Worm (Caenorhabditis elegans) whole organism, young adult: ENCODE data around the gene dhs-15.

Experiments used
- B0019.2 ChIP-seq: fragments of 200-800 bp; sonication (Bioruptor generic); conservative IDR thresholded peaks from 2 replicates; pipeline ENCODE4 v1.3.6; 2022; ENCODE audit warnings: missing genetic modification reagents, missing genetic modification characterization, missing compliant biosample characterization
- B0035.1 ChIP-seq: sonication (generic microtip); optimal IDR thresholded peaks from 2 replicates; lab custom pipeline; 2016; ENCODE audit warnings: missing genetic modification characterization, mild to moderate bottlenecking, missing compliant biosample characterization, missing genotype, missing genetic modification reagents
- F22D6.2 ChIP-seq: sonication (generic microtip); optimal IDR thresholded peaks from 2 replicates; lab custom pipeline; 2016; ENCODE audit warnings: mild to moderate bottlenecking, missing genetic modification characterization, missing compliant biosample characterization
- F37B4.10 ChIP-seq: fragments of 200-800 bp; sonication (Bioruptor generic); IDR thresholded peaks from 2 replicates; pipeline ENCODE4 v1.3.6; 2022; ENCODE audit warnings: missing genetic modification characterization, missing compliant biosample characterization
- F49E8.2 ChIP-seq: sonication (generic microtip); optimal IDR thresholded peaks from 3 replicates; lab custom pipeline; 2017; ENCODE audit warnings: missing genetic modification characterization, mild to moderate bottlenecking, missing compliant biosample characterization, antibody characterized with exemption, moderate library complexity; ENCODE audit not compliant: insufficient read depth
- F55B11.4 ChIP-seq: sonication (generic microtip); optimal IDR thresholded peaks from 2 replicates; lab custom pipeline; 2016; ENCODE audit warnings: missing compliant biosample characterization, missing genetic modification characterization, borderline replicate concordance; ENCODE audit not compliant: insufficient read depth
- F57A8.1 ChIP-seq: fragments of 200-800 bp; sonication (Bioruptor generic); optimal IDR thresholded peaks from 2 replicates; lab custom pipeline; 2018; ENCODE audit warnings: mild to moderate bottlenecking, missing genetic modification characterization, moderate library complexity, missing compliant biosample characterization
- K11D2.4 ChIP-seq: fragments of 200-800 bp; sonication (Bioruptor generic); IDR thresholded peaks from 2 replicates; pipeline ENCODE4 v1.3.6; 2022; ENCODE audit warnings: missing genetic modification reagents, missing genetic modification characterization, missing compliant biosample characterization
- T07F8.4 ChIP-seq: sonication (generic microtip); optimal IDR thresholded peaks from 2 replicates; lab custom pipeline; 2016; ENCODE audit warnings: mild to moderate bottlenecking, missing genetic modification characterization, moderate library complexity, missing compliant biosample characterization
- T26A5.8 ChIP-seq: sonication (generic microtip); optimal IDR thresholded peaks from 2 replicates; lab custom pipeline; 2016; ENCODE audit warnings: missing genetic modification characterization, missing compliant biosample characterization
- Y53G8AR.9 ChIP-seq: fragments of 200-800 bp; sonication (Bioruptor generic); conservative IDR thresholded peaks from 2 replicates; pipeline ENCODE4 v1.3.6; 2022; ENCODE audit warnings: missing genetic modification reagents, missing genetic modification characterization, missing compliant biosample characterization
- Y67H2A.10 ChIP-seq: fragments of 200-800 bp; sonication (Bioruptor generic); conservative IDR thresholded peaks from 2 replicates; pipeline ENCODE4 v1.3.6; 2022; ENCODE audit warnings: missing genetic modification reagents, missing genetic modification characterization, missing compliant biosample characterization
- Y79H2A.3 ChIP-seq: fragments of 200-800 bp; sonication (Bioruptor generic); conservative IDR thresholded peaks from 2 replicates; pipeline ENCODE4 v1.3.6; 2022; ENCODE audit warnings: missing genetic modification reagents, missing genetic modification characterization, missing compliant biosample characterization
- ZK185.1 ChIP-seq: sonication (generic microtip); optimal IDR thresholded peaks from 2 replicates; lab custom pipeline; 2016; ENCODE audit warnings: mild to moderate bottlenecking, missing genetic modification characterization, missing compliant biosample characterization; ENCODE audit not compliant: poor library complexity, severe bottlenecking
- ama-1 ChIP-seq, 3 experiments: fragments of 150-350 bp in 1 of 3; sonication (generic microtip) in 2 of 3; optimal IDR thresholded peaks; 2 replicates each; lab custom pipeline; 2014 to 2018; ENCODE audit warnings: missing biosample characterization in 2 of 3, missing genetic modification characterization in 2 of 3, missing genetic modification reagents in 2 of 3
- aptf-3 ChIP-seq: fragments of 200-800 bp; sonication (Bioruptor generic); IDR thresholded peaks from 2 replicates; pipeline ENCODE4 v1.3.6; 2022; ENCODE audit warnings: missing genetic modification characterization, missing compliant biosample characterization
- athp-1 ChIP-seq: sonication (generic microtip); optimal IDR thresholded peaks from 2 replicates; lab custom pipeline; 2017; ENCODE audit warnings: mild to moderate bottlenecking, missing genetic modification characterization, missing compliant biosample characterization
- attf-6 ChIP-seq: fragments of 200-800 bp; sonication (Bioruptor generic); IDR thresholded peaks from 2 replicates; pipeline ENCODE4 v1.3.6; 2022; ENCODE audit warnings: missing genetic modification reagents, missing genetic modification characterization, missing compliant biosample characterization
- bed-1 ChIP-seq: fragments of 200-800 bp; sonication (Bioruptor generic); IDR thresholded peaks from 2 replicates; pipeline ENCODE4 v1.3.6; 2022; ENCODE audit warnings: missing genetic modification reagents, missing genetic modification characterization, missing compliant biosample characterization
- cebp-2 ChIP-seq: fragments of 200-800 bp; sonication (Bioruptor generic); IDR thresholded peaks from 2 replicates; pipeline ENCODE4 v1.3.6; 2022; ENCODE audit warnings: missing genetic modification characterization, missing compliant biosample characterization
- ceh-58 ChIP-seq: fragments of 200-800 bp; sonication (Bioruptor generic); IDR thresholded peaks from 2 replicates; pipeline ENCODE4 v1.3.6; 2022; ENCODE audit warnings: missing genetic modification characterization, missing compliant biosample characterization
- chd-7 ChIP-seq: sonication (generic microtip); optimal IDR thresholded peaks from 2 replicates; lab custom pipeline; 2016; ENCODE audit warnings: mild to moderate bottlenecking, missing genetic modification characterization, moderate library complexity, missing compliant biosample characterization
- dox-1 ChIP-seq: fragments of 200-800 bp; sonication (Bioruptor generic); IDR thresholded peaks from 2 replicates; pipeline ENCODE4 v1.3.6; 2022; ENCODE audit warnings: missing genetic modification reagents, missing genetic modification characterization, missing compliant biosample characterization
- dpff-1 ChIP-seq: sonication (generic microtip); optimal IDR thresholded peaks from 2 replicates; lab custom pipeline; 2017; ENCODE audit warnings: mild to moderate bottlenecking, missing genetic modification characterization, missing compliant biosample characterization
- egl-44 ChIP-seq: fragments of 200-800 bp; sonication (Bioruptor generic); IDR thresholded peaks from 2 replicates; pipeline ENCODE4 v1.3.6; 2022; ENCODE audit warnings: missing genetic modification reagents, missing genetic modification characterization, missing compliant biosample characterization
- gei-17 ChIP-seq: fragments of 200-800 bp; sonication (Bioruptor generic); optimal IDR thresholded peaks from 2 replicates; lab custom pipeline; 2018; ENCODE audit warnings: mild to moderate bottlenecking, missing genetic modification characterization, missing compliant biosample characterization
- let-526 ChIP-seq: fragments of 200-800 bp; sonication (Bioruptor generic); IDR thresholded peaks from 2 replicates; pipeline ENCODE4 v1.3.6; 2022; ENCODE audit warnings: missing genetic modification reagents, missing genetic modification characterization, missing compliant biosample characterization
- let-607 ChIP-seq, 2 experiments: fragments of 200-800 bp in 1 of 2; sonication (Bioruptor generic) in 1 of 2; sonication (generic microtip) in 1 of 2; optimal IDR thresholded peaks; 2 replicates each; lab custom pipeline; 2016 to 2018; ENCODE audit warnings: mild to moderate bottlenecking in 2 of 2, missing compliant biosample characterization in 2 of 2, missing genetic modification characterization in 2 of 2, moderate library complexity in 2 of 2, missing genotype in 1 of 2
- lin-40 ChIP-seq: sonication (generic microtip); optimal IDR thresholded peaks from 2 replicates; lab custom pipeline; 2016; ENCODE audit warnings: missing genetic modification characterization, mild to moderate bottlenecking, missing compliant biosample characterization, missing genotype, missing genetic modification reagents
- madf-6 ChIP-seq: fragments of 200-800 bp; sonication (Bioruptor generic); IDR thresholded peaks from 2 replicates; pipeline ENCODE4 v1.3.6; 2022; ENCODE audit warnings: missing genetic modification reagents, missing genetic modification characterization, missing compliant biosample characterization
- mcd-1 ChIP-seq: fragments of 200-800 bp; sonication (Bioruptor generic); IDR thresholded peaks from 2 replicates; pipeline ENCODE4 v1.3.6; 2022; ENCODE audit warnings: missing genetic modification reagents, missing genetic modification characterization, missing compliant biosample characterization
- mel-28 ChIP-seq: sonication (generic microtip); optimal IDR thresholded peaks from 2 replicates; lab custom pipeline; 2016; ENCODE audit warnings: borderline replicate concordance, mild to moderate bottlenecking, missing genetic modification characterization, missing compliant biosample characterization
- mes-4 ChIP-seq: sonication (generic microtip); optimal IDR thresholded peaks from 2 replicates; lab custom pipeline; 2016; ENCODE audit warnings: missing genotype, missing genetic modification characterization, missing compliant biosample characterization
- nfyb-1 ChIP-seq: fragments of 200-800 bp; sonication (Bioruptor generic); IDR thresholded peaks from 2 replicates; pipeline ENCODE4 v1.3.6; 2022; ENCODE audit warnings: missing genetic modification reagents, missing genetic modification characterization, missing compliant biosample characterization
- nhr-80 ChIP-seq: sonication (generic microtip); optimal IDR thresholded peaks from 2 replicates; lab custom pipeline; 2016; ENCODE audit warnings: missing genetic modification characterization, missing compliant biosample characterization
- pbrm-1 ChIP-seq: fragments of 200-800 bp; sonication (Bioruptor generic); IDR thresholded peaks from 2 replicates; pipeline ENCODE4 v1.3.6; 2022; ENCODE audit warnings: missing genetic modification reagents, missing genetic modification characterization, missing compliant biosample characterization
- rcor-1 ChIP-seq: fragments of 200-800 bp; sonication (Bioruptor generic); IDR thresholded peaks from 2 replicates; pipeline ENCODE4 v1.3.6; 2022; ENCODE audit warnings: missing genetic modification reagents, missing genetic modification characterization, missing compliant biosample characterization
- sea-2 ChIP-seq: fragments of 200-800 bp; sonication (Bioruptor generic); IDR thresholded peaks from 2 replicates; pipeline ENCODE4 v1.3.6; 2022; ENCODE audit warnings: missing genetic modification characterization, missing compliant biosample characterization
- snpc-1.3 ChIP-seq: sonication (generic microtip); optimal IDR thresholded peaks from 2 replicates; lab custom pipeline; 2017; ENCODE audit warnings: missing genetic modification characterization, mild to moderate bottlenecking, missing compliant biosample characterization, antibody characterized with exemption, moderate library complexity, missing genotype, missing genetic modification reagents; ENCODE audit not compliant: insufficient read depth
- snpc-4 ChIP-seq, 5 experiments: fragments of 150-350 bp in 1 of 5; sonication (generic microtip) in 4 of 5; optimal IDR thresholded peaks; 2 replicates each; lab custom pipeline; 2014 to 2018; ENCODE audit warnings: missing genetic modification characterization in 5 of 5, missing biosample characterization in 3 of 5, antibody characterized with exemption in 2 of 5, mild to moderate bottlenecking in 2 of 5, missing compliant biosample characterization in 2 of 5, missing genotype in 2 of 5, moderate library complexity in 2 of 5, missing genetic modification reagents in 1 of 5
- tbp1 ChIP-seq: fragments of 200-800 bp; sonication (Bioruptor generic); optimal IDR thresholded peaks from 2 replicates; lab custom pipeline; 2018; ENCODE audit warnings: mild to moderate bottlenecking, missing genetic modification characterization, missing compliant biosample characterization
- xnd-1 ChIP-seq: sonication (generic microtip); optimal IDR thresholded peaks from 2 replicates; lab custom pipeline; 2016; ENCODE audit warnings: missing genotype, missing genetic modification reagents, missing genetic modification characterization, missing compliant biosample characterization
- zfh-2 ChIP-seq: fragments of 200-800 bp; sonication (Bioruptor generic); conservative IDR thresholded peaks from 2 replicates; pipeline ENCODE4 v1.3.6; 2022; ENCODE audit warnings: missing genetic modification reagents, missing genetic modification characterization, missing compliant biosample characterization
- ztf-6 ChIP-seq: fragments of 200-800 bp; sonication (Bioruptor generic); IDR thresholded peaks from 2 replicates; pipeline ENCODE4 v1.3.6; 2022; ENCODE audit warnings: missing genetic modification reagents, missing genetic modification characterization, missing compliant biosample characterization

The dhs-15 gene

ce11 chrV:2771560-2771959 is 1.9 kb upstream of the dhs-15 start, which contains the start of gene srh-56:
Gene srh-56, plus strand, starts transcription at chrV:2771860.
- TF ChIP-seq nfyb-1 (GFP tag; lab: Robert Waterston, UW), result no peak
- no peak for TF ChIP-seq chd-7 (tag; lab: Kevin White, UChicago)
- no peak for TF ChIP-seq ztf-6 (GFP tag; lab: Robert Waterston, UW)
- no peak for TF ChIP-seq dpff-1 (tag; lab: Kevin White, UChicago)
- TF ChIP-seq let-526, result no peak
- TF ChIP-seq cebp-2 (GFP tag; lab: Robert Waterston, UW), result no peak
- no peak for TF ChIP-seq tbp1
- no peak for TF ChIP-seq Y79H2A.3 (GFP tag; lab: Robert Waterston, UW)
- no peak for TF ChIP-seq madf-6
- TF ChIP-seq athp-1 (tag; lab: Kevin White, UChicago), result no peak
- TF ChIP-seq ama-1 (optimal IDR thresholded peaks at IDR 0.05; lab: Kevin White, UChicago), result no peak
- no peak for TF ChIP-seq ama-1 (GFP tag; optimal IDR thresholded peaks at IDR 0.05; lab: Kevin White, UChicago)
- no peak for TF ChIP-seq F55B11.4 (tag; lab: Kevin White, UChicago)
- no peak for TF ChIP-seq pbrm-1 (GFP tag; lab: Robert Waterston, UW)
- TF ChIP-seq mel-28 (tag; lab: Kevin White, UChicago), result no peak
- TF ChIP-seq mcd-1, result no peak
- TF ChIP-seq ZK185.1 (tag; lab: Kevin White, UChicago), result no peak
- no peak for TF ChIP-seq attf-6 (GFP tag; lab: Robert Waterston, UW)

ce11 chrV:2767465-2767864 is 2.2 kb downstream of the dhs-15 start, which contains the start of gene R05D8.9:
Gene R05D8.9, minus strand, starts transcription at chrV:2767565.
- no peak for TF ChIP-seq F49E8.2 (tag; lab: Kevin White, UChicago)
- TF ChIP-seq mes-4, result no peak
- no peak for TF ChIP-seq rcor-1
- no peak for TF ChIP-seq attf-6 (GFP tag; lab: Robert Waterston, UW)
- no peak for TF ChIP-seq dpff-1 (tag; lab: Kevin White, UChicago)
- TF ChIP-seq T07F8.4 (tag; lab: Kevin White, UChicago), result no peak
- TF ChIP-seq F22D6.2 (tag; lab: Kevin White, UChicago), result no peak
- no peak for TF ChIP-seq K11D2.4 (GFP tag; lab: Robert Waterston, UW)
- TF ChIP-seq sea-2 (GFP tag; lab: Robert Waterston, UW), result no peak
- no peak for TF ChIP-seq B0035.1 (tag; lab: Kevin White, UChicago)
- no peak for TF ChIP-seq snpc-4 (GFP tag; optimal IDR thresholded peaks at IDR 0.05; lab: Kevin White, UChicago)
- TF ChIP-seq snpc-4 (tag; optimal IDR thresholded peaks at IDR 0.05; lab: Kevin White, UChicago), result no peak

- TF ChIP-seq Y67H2A.10 (GFP tag; lab: Robert Waterston, UW), result no peak
- 0 out of 2 replicates have a peak, but pooled peaks have one; percentile 23 for TF ChIP-seq dox-1
- TF ChIP-seq nhr-80 (tag; lab: Kevin White, UChicago), result peak; percentile 83
Observed at ce11 chrV:2765052-2765451, 4.6 kb downstream of the dhs-15 start, which contains the start of gene dhs-14. Gene dhs-14, minus strand, starts transcription at chrV:2765200.

ce11 chrV:2763105-2763504 is 6.5 kb downstream of the dhs-15 start, which contains the start of gene R05D8.7:
Gene R05D8.7, minus strand, starts transcription at chrV:2763208.
- TF ChIP-seq zfh-2 (no peak), T26A5.8 (tag; lab: Kevin White, UChicago) (no peak), bed-1 (GFP tag; lab: Robert Waterston, UW) (no peak), lin-40 (tag; lab: Kevin White, UChicago) (no peak), F37B4.10 (GFP tag; lab: Robert Waterston, UW) (no peak), gei-17 (GFP tag; lab: Kevin White, UChicago) (no peak), xnd-1 (tag; lab: Kevin White, UChicago) (no peak), F57A8.1 (no peak), ceh-58 (no peak), Y53G8AR.9 (no peak), let-607 (tag; optimal IDR thresholded peaks at IDR 0.05; lab: Kevin White, UChicago) (no peak), B0019.2 (no peak), egl-44 (GFP tag; lab: Robert Waterston, UW) (no peak), snpc-1.3 (tag; lab: Kevin White, UChicago) (no peak), aptf-3 (GFP tag; lab: Robert Waterston, UW) (no peak)
